Worm (Caenorhabditis elegans): ENCODE data around the gene Y75B8A.24.

Y75B8A.24 gene

DNA sequence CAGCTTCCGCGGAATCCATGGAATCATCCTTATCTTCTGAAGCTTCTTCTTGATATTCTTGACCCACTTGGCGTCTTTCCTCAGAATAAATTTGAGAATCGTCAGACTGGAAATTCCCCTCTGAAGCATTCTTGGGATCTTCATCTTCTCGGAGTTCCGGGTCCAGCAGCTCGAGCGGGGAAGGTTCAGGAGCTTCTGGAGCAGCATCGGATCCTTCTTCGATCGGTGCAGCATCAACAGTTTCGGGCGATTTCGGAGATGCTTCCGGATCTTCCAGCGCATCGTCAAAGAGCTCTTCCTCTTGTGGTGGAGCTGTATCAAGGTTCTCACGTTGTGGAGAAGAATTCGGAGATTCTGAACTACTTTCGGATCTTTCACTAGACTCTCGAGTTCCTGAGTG lies 66.0 kb downstream of the Y75B8A.24 start:
- TF ChIP-seq egl-44 (GFP tag; IDR thresholded peaks at IDR 0.05) (no peak), ceh-58 (GFP tag; IDR thresholded peaks at IDR 0.05) (0 out of 2 replicates have a peak, but pooled peaks have one; percentile 16)

DNA sequence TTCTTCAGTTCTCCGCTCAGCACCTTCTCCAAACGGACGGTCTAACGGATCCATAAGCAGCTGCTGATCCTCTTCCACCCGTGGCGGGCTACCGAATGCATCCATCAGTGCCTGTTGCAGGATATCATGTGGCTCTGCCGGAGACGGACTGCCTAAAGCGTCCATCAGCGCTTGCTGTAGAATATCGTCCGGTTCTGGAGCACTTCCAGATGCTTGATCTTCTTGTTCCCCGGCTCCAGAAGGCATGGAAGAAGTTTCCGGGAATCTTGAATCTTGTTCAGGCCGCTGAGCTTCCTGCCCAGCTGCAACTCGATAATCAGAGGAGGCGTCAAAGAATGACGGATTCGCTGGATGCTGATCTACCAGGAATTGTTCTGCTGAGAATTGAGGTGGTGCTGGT lies 68.3 kb downstream of the Y75B8A.24 start:
- TF ChIP-seq Y67H2A.10 (GFP tag; conservative IDR thresholded peaks at IDR 0.05) (no peak), Y95B8A.8 (GFP tag; IDR thresholded peaks at IDR 0.05) (no peak), dpff-1 (tag; optimal IDR thresholded peaks at IDR 0.05) (no peak), sea-2 (GFP tag; IDR thresholded peaks at IDR 0.05) (no peak), lin-26 (GFP tag; IDR thresholded peaks at IDR 0.05) (0 out of 2 replicates have a peak, but pooled peaks have one; percentile 28), unc-62 (GFP tag; optimal IDR thresholded peaks at IDR 0.05) (no peak), F22D6.2 (tag; optimal IDR thresholded peaks at IDR 0.05) (no peak), zfh-2 (GFP tag; conservative IDR thresholded peaks at IDR 0.05) (peak; percentile 66), bed-1 (GFP tag; IDR thresholded peaks at IDR 0.05) (no peak), attf-5 (GFP tag; optimal IDR thresholded peaks at IDR 0.05) (no peak), F57C9.4 (tag; optimal IDR thresholded peaks at IDR 0.05) (no peak)

DNA sequence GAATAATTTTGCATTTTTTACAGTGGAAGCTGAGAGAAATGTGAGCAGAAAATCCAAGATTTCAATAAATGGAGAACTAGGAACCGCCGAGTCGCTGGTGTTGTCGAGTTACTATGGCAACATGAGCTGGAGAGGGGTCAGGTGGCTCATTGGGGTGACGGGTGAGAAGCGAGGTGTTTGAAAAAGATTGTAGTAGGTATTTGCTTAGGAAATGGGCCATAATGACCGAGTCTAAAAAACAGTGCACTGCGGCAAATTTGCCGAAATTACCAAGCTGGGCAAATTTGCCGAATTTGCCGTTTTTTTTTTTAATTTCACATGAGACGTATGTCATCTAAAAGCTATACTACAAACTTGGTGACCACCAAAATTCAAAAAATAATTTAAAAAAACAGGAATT lies 71.1 kb downstream of the Y75B8A.24 start, which contains the start of gene osm-12:
Gene osm-12 (minus strand): TSS at position 101 of the 400 bp plus-strand sequence.
- TF ChIP-seq nhr-179 (tag; optimal IDR thresholded peaks at IDR 0.05) (no peak), nhr-90 (tag; optimal IDR thresholded peaks at IDR 0.05) (no peak), ets-4 (GFP tag; optimal IDR thresholded peaks at IDR 0.05) (no peak), zim-3 (tag; optimal IDR thresholded peaks at IDR 0.05) (no peak), egl-18 (GFP tag; IDR thresholded peaks at IDR 0.05) (no peak), B0019.2 (GFP tag; conservative IDR thresholded peaks at IDR 0.05) (no peak), cebp-2 (GFP tag; IDR thresholded peaks at IDR 0.05) (no peak), aptf-3 (GFP tag; IDR thresholded peaks at IDR 0.05) (no peak)
